Fruit fly (Drosophila melanogaster) whole organism, embryonic: Measurements from ENCODE around the gene CG5050.

Experiments used
- Aef1 ChIP-seq: fragments of 200-800 bp; sonication (Bioruptor generic); IDR thresholded peaks from 3 replicates; pipeline ENCODE4 v1.3.6; 2022; ENCODE audit warnings: missing biosample characterization, missing genetic modification characterization
- Atf-2 ChIP-seq: fragments of 200-800 bp; sonication (Bioruptor generic); optimal IDR thresholded peaks from 2 replicates; lab custom pipeline; 2016; ENCODE audit warnings: missing biosample characterization, missing genetic modification characterization
- B-H1 ChIP-seq: fragments of 200-800 bp; sonication (Bioruptor generic); IDR thresholded peaks from 3 replicates; pipeline ENCODE4 v1.3.6; 2022; ENCODE audit warnings: missing biosample characterization, missing genetic modification characterization
- BEAF-32 ChIP-seq: fragments of 200-800 bp; sonication (Bioruptor generic); optimal IDR thresholded peaks from 3 replicates; lab custom pipeline; 2017; ENCODE audit warnings: missing biosample characterization, missing genetic modification characterization, mild to moderate bottlenecking, moderate library complexity, missing genetic modification reagents
- BtbVII ChIP-seq: fragments of 200-800 bp; sonication (Bioruptor generic); optimal IDR thresholded peaks from 3 replicates; lab custom pipeline; 2017; ENCODE audit warnings: missing biosample characterization, mild to moderate bottlenecking, missing genetic modification characterization
- CG10543 ChIP-seq: fragments of 200-800 bp; sonication (Bioruptor generic); optimal IDR thresholded peaks from 3 replicates; lab custom pipeline; 2017; ENCODE audit warnings: missing biosample characterization, mild to moderate bottlenecking, missing genetic modification characterization, moderate library complexity
- CG10959 ChIP-seq: fragments of 200-800 bp; sonication (Bioruptor generic); IDR thresholded peaks from 2 replicates; pipeline ENCODE4 v1.3.6; 2022; ENCODE audit warnings: missing biosample characterization, missing genetic modification characterization
- CG11560 ChIP-seq: fragments of 200-800 bp; sonication (Bioruptor generic); IDR thresholded peaks from 3 replicates; pipeline ENCODE4 v1.3.6; 2022; ENCODE audit warnings: missing biosample characterization, missing genetic modification characterization
- CG12942 ChIP-seq: fragments of 200-800 bp; sonication (Bioruptor generic); optimal IDR thresholded peaks from 3 replicates; lab custom pipeline; 2016; ENCODE audit warnings: missing biosample characterization, missing genetic modification characterization
- CG13296 ChIP-seq: fragments of 200-800 bp; sonication (Bioruptor generic); optimal IDR thresholded peaks from 3 replicates; lab custom pipeline; 2018; ENCODE audit warnings: missing biosample characterization, mild to moderate bottlenecking, missing genetic modification characterization
- CG13624 ChIP-seq: fragments of 200-800 bp; sonication (Bioruptor generic); optimal IDR thresholded peaks from 2 replicates; lab custom pipeline; 2016; ENCODE audit warnings: missing biosample characterization, missing genetic modification characterization
- CG15269 ChIP-seq: fragments of 200-800 bp; sonication (Bioruptor generic); optimal IDR thresholded peaks from 2 replicates; lab custom pipeline; 2018; ENCODE audit warnings: missing biosample characterization, mild to moderate bottlenecking, missing genetic modification characterization, moderate library complexity
- CG17328 ChIP-seq: fragments of 200-800 bp; sonication (Bioruptor generic); IDR thresholded peaks from 2 replicates; pipeline ENCODE4 v1.3.6; 2022; ENCODE audit warnings: missing biosample characterization, missing genetic modification characterization
- CG17612 ChIP-seq: fragments of 200-800 bp; sonication (Bioruptor generic); IDR thresholded peaks from 2 replicates; pipeline ENCODE4 v1.3.6; 2022; ENCODE audit warnings: missing biosample characterization, missing genetic modification characterization
- CG4617 ChIP-seq: fragments of 200-800 bp; sonication (Bioruptor generic); optimal IDR thresholded peaks from 3 replicates; lab custom pipeline; 2016; ENCODE audit warnings: missing biosample characterization, missing genetic modification characterization, borderline replicate concordance
- CG6175 ChIP-seq: fragments of 200-800 bp; sonication (Bioruptor generic); IDR thresholded peaks from 3 replicates; pipeline ENCODE4 v1.3.6; 2022; ENCODE audit warnings: missing biosample characterization, missing genetic modification characterization
- CG6765 ChIP-seq: fragments of 200-800 bp; sonication (Bioruptor generic); optimal IDR thresholded peaks from 3 replicates; lab custom pipeline; 2017; ENCODE audit warnings: missing biosample characterization, mild to moderate bottlenecking, missing genetic modification characterization
- CG7556 ChIP-seq: fragments of 200-800 bp; sonication (Bioruptor generic); optimal IDR thresholded peaks from 2 replicates; lab custom pipeline; 2017; ENCODE audit warnings: missing biosample characterization, mild to moderate bottlenecking, missing genetic modification characterization
- CG7745 ChIP-seq: fragments of 200-800 bp; sonication (Bioruptor generic); optimal IDR thresholded peaks from 2 replicates; lab custom pipeline; 2018; ENCODE audit warnings: missing biosample characterization, mild to moderate bottlenecking, missing genetic modification characterization, moderate library complexity
- CG8359 ChIP-seq: fragments of 200-800 bp; sonication (Bioruptor generic); optimal IDR thresholded peaks from 2 replicates; lab custom pipeline; 2017; ENCODE audit warnings: missing biosample characterization, mild to moderate bottlenecking, missing genetic modification characterization, borderline replicate concordance
- CG8388 ChIP-seq: fragments of 200-800 bp; sonication (Bioruptor generic); optimal IDR thresholded peaks from 2 replicates; lab custom pipeline; 2019; ENCODE audit warnings: missing biosample characterization, mild to moderate bottlenecking, missing genetic modification characterization, moderate library complexity
- CG9876 ChIP-seq: fragments of 200-800 bp; sonication (Bioruptor generic); optimal IDR thresholded peaks from 2 replicates; lab custom pipeline; 2016; ENCODE audit warnings: missing biosample characterization, missing genetic modification characterization
- Dp ChIP-seq: fragments of 200-800 bp; sonication (Bioruptor generic); optimal IDR thresholded peaks from 2 replicates; lab custom pipeline; 2018; ENCODE audit warnings: missing biosample characterization, mild to moderate bottlenecking, missing genetic modification characterization, moderate library complexity
- Dref ChIP-seq: fragments of 200-800 bp; sonication (Bioruptor generic); IDR thresholded peaks from 2 replicates; pipeline ENCODE4 v1.3.6; 2022; ENCODE audit warnings: missing biosample characterization, missing genetic modification characterization
- Elba2 ChIP-seq: fragments of 200-800 bp; sonication (Bioruptor generic); optimal IDR thresholded peaks from 3 replicates; lab custom pipeline; 2016; ENCODE audit warnings: missing biosample characterization, missing genetic modification characterization
- Ets97D ChIP-seq: fragments of 200-800 bp; sonication (Bioruptor generic); optimal IDR thresholded peaks from 3 replicates; lab custom pipeline; 2016; ENCODE audit warnings: missing biosample characterization, missing genetic modification characterization
- Gug ChIP-seq: fragments of 200-800 bp; sonication (Bioruptor generic); IDR thresholded peaks from 4 replicates; pipeline ENCODE4 v1.3.6; 2022; ENCODE audit warnings: missing biosample characterization, missing genetic modification characterization
- Hr39 ChIP-seq: fragments of >200 bp; optimal IDR thresholded peaks from 2 replicates; lab custom pipeline; 2017
- MESR4 ChIP-seq: fragments of 200-800 bp; sonication (Bioruptor generic); optimal IDR thresholded peaks from 2 replicates; lab custom pipeline; 2018; ENCODE audit warnings: missing biosample characterization, mild to moderate bottlenecking, missing genetic modification characterization, moderate library complexity
- NC2β ChIP-seq: fragments of 200-800 bp; sonication (Bioruptor generic); optimal IDR thresholded peaks from 2 replicates; lab custom pipeline; 2016; ENCODE audit warnings: missing biosample characterization, missing genetic modification characterization
- Nf-YA ChIP-seq: fragments of 200-800 bp; sonication (Bioruptor generic); IDR thresholded peaks from 2 replicates; pipeline ENCODE4 v1.3.6; 2022; ENCODE audit warnings: missing biosample characterization, missing genetic modification characterization
- Pdp1 ChIP-seq, 2 experiments: fragments of 200-800 bp; sonication (Bioruptor generic); optimal IDR thresholded peaks; 3 replicates each; lab custom pipeline; 2016; ENCODE audit warnings: missing biosample characterization in 2 of 2, missing genetic modification characterization in 2 of 2, mild to moderate bottlenecking in 1 of 2, moderate library complexity in 1 of 2
- Ravus ChIP-seq: fragments of 200-800 bp; sonication (Bioruptor generic); IDR thresholded peaks from 2 replicates; pipeline ENCODE4 v1.3.6; 2022; ENCODE audit warnings: missing biosample characterization, missing genetic modification characterization
- Stat92E ChIP-seq, 3 experiments: fragments of >200 bp in 2 of 3; fragments of 200-800 bp in 1 of 3; sonication (Bioruptor generic) in 1 of 3; optimal IDR thresholded peaks; 2 replicates each; lab custom pipeline; 2017 to 2019; ENCODE audit warnings: missing biosample characterization in 3 of 3, missing genetic modification characterization in 3 of 3, mild to moderate bottlenecking in 1 of 3, moderate library complexity in 1 of 3
- ab ChIP-seq: fragments of 200-800 bp; sonication (Bioruptor generic); optimal IDR thresholded peaks from 2 replicates; lab custom pipeline; 2016; ENCODE audit warnings: missing biosample characterization, missing genetic modification characterization
- btn ChIP-seq: fragments of 200-800 bp; sonication (Bioruptor generic); optimal IDR thresholded peaks from 2 replicates; lab custom pipeline; 2016; ENCODE audit warnings: missing biosample characterization, missing genetic modification characterization
- fd96Cb ChIP-seq: fragments of 200-800 bp; sonication (Bioruptor generic); optimal IDR thresholded peaks from 2 replicates; lab custom pipeline; 2018; ENCODE audit warnings: missing biosample characterization, mild to moderate bottlenecking, missing genetic modification characterization, moderate library complexity
- gem ChIP-seq: fragments of 200-800 bp; sonication (Bioruptor generic); optimal IDR thresholded peaks from 2 replicates; lab custom pipeline; 2019; ENCODE audit warnings: missing biosample characterization, mild to moderate bottlenecking, missing genetic modification characterization, moderate library complexity
- gt ChIP-seq: fragments of 200-800 bp; sonication (Bioruptor generic); IDR thresholded peaks from 2 replicates; pipeline ENCODE4 v1.3.6; 2022; ENCODE audit warnings: missing biosample characterization, missing genetic modification characterization
- insv ChIP-seq, 2 experiments: fragments of 200-800 bp; sonication (Bioruptor generic); optimal IDR thresholded peaks; 3 replicates each; lab custom pipeline; 2016 to 2018; ENCODE audit warnings: missing biosample characterization in 2 of 2, missing genetic modification characterization in 2 of 2
- jing ChIP-seq: fragments of 200-800 bp; sonication (Bioruptor generic); optimal IDR thresholded peaks from 2 replicates; lab custom pipeline; 2018; ENCODE audit warnings: missing biosample characterization, mild to moderate bottlenecking, missing genetic modification characterization
- klu ChIP-seq: fragments of 200-800 bp; sonication (Bioruptor generic); IDR thresholded peaks from 2 replicates; pipeline ENCODE4 v1.3.6; 2022; ENCODE audit warnings: missing biosample characterization, missing genetic modification characterization
- kni ChIP-seq: fragments of 200-800 bp; sonication (Bioruptor generic); optimal IDR thresholded peaks from 3 replicates; lab custom pipeline; 2017; ENCODE audit warnings: mild to moderate bottlenecking, missing biosample characterization, missing genetic modification reagents, missing genetic modification characterization
- lov ChIP-seq, 2 experiments: fragments of 200-800 bp in 1 of 2; fragments of >200 bp in 1 of 2; sonication (Bioruptor generic) in 1 of 2; IDR thresholded peaks in 1 of 2; optimal IDR thresholded peaks in 1 of 2; 2 replicates in 1 of 2; 3 replicates in 1 of 2; pipeline versions ENCODE4 v1.3.6 to Lab custom; 2017 to 2022; ENCODE audit warnings: missing biosample characterization in 1 of 2, missing genetic modification characterization in 1 of 2
- p53 ChIP-seq: fragments of 200-800 bp; sonication (Bioruptor generic); optimal IDR thresholded peaks from 2 replicates; lab custom pipeline; 2016; ENCODE audit warnings: missing biosample characterization, missing genetic modification characterization
- shn ChIP-seq: fragments of 200-800 bp; sonication (Bioruptor generic); optimal IDR thresholded peaks from 3 replicates; lab custom pipeline; 2016; ENCODE audit warnings: missing biosample characterization, missing genetic modification characterization
- toy ChIP-seq: fragments of 200-800 bp; sonication (Bioruptor generic); IDR thresholded peaks from 2 replicates; pipeline ENCODE4 v1.3.6; 2022; ENCODE audit warnings: missing biosample characterization, missing genetic modification characterization
- tup ChIP-seq: fragments of 200-800 bp; sonication (Bioruptor generic); optimal IDR thresholded peaks from 2 replicates; lab custom pipeline; 2016; ENCODE audit warnings: missing biosample characterization, mild to moderate bottlenecking, missing genetic modification characterization, moderate library complexity
- usp ChIP-seq: fragments of >200 bp; optimal IDR thresholded peaks from 2 replicates; lab custom pipeline; 2017; ENCODE audit warnings: missing biosample characterization, missing genetic modification characterization
- yki ChIP-seq: fragments of >200 bp; optimal IDR thresholded peaks from 3 replicates; lab custom pipeline; 2018
- zfh1 ChIP-seq: fragments of 200-800 bp; sonication (Bioruptor generic); IDR thresholded peaks from 3 replicates; pipeline ENCODE4 v1.3.6; 2022; ENCODE audit warnings: missing biosample characterization, missing genetic modification characterization

Gene CG5050

DNA sequence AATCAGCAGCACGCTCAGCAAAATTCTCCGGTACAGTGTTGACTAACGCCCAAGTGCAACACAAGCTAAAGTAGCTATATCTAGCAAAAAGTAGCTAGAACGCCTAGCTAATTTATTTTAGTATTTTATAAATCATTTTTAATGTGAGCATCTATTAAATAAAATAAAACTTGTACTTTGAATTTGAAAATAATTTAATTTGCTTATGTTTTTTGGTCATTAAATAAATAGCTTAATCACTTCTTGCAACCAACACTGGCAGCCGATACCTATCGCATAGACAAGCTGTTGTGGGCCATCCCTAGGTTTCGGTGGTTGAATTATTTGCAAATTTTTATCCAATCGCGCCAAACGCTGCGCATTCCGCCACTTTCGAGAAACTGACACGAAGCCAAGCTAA, 42.4 kb upstream of the CG5050 start, which contains the start of the genes Polr2J and CG15141 (continued):
- TF ChIP-seq p53 (GFP tag; lab: Kevin White, UChicago) (no peak), tup (GFP tag; lab: Kevin White, UChicago) (peak; percentile 57), B-H1 (GFP tag; lab: Robert Waterston, UW) (peak; percentile 72; the same call in 2 of the 3 replicates), CG11560 (tag; lab: Robert Waterston, UW) (no peak), Gug (GFP tag; lab: Robert Waterston, UW) (peak; percentile 83; the same call in 3 of the 4 replicates), gem (tag; lab: Kevin White, UChicago) (peak; percentile 94), fd96Cb (tag; lab: Kevin White, UChicago) (peak; percentile 81), CG6765 (GFP tag; lab: Kevin White, UChicago) (peak; percentile 45), insv (GFP tag; optimal IDR thresholded peaks at IDR 0.05; lab: Kevin White, UChicago) (peak in 1 of 2 experiments; percentile 49), Dp (GFP tag; lab: Kevin White, UChicago) (peak; percentile 45), btn (GFP tag; lab: Kevin White, UChicago) (peak; percentile 44), yki (lab: Kevin White, UChicago) (no peak), CG15269 (no peak), BtbVII (GFP tag; lab: Kevin White, UChicago) (peak; percentile 17), MESR4 (GFP tag; lab: Kevin White, UChicago) (peak; percentile 23), gt (peak; percentile 67; the same call in 1 of the 2 replicates), CG7556 (GFP tag; lab: Kevin White, UChicago) (no peak), zfh1 (GFP tag; lab: Robert Waterston, UW) (peak; percentile 84), CG17328 (peak; percentile 75), Ravus (GFP tag; lab: Robert Waterston, UW) (peak; percentile 65), CG8359 (GFP tag; lab: Kevin White, UChicago) (peak; percentile 57), usp (GFP tag; lab: Kevin White, UChicago) (no peak), toy (GFP tag; lab: Robert Waterston, UW) (no peak), Elba2 (GFP tag; lab: Kevin White, UChicago) (peak; percentile 66), kni (no peak), Hr39 (no peak), CG17612 (peak; percentile 50; the same call in 1 of the 2 replicates), CG13296 (GFP tag; lab: Kevin White, UChicago) (peak; percentile 73), CG7745 (tag; lab: Kevin White, UChicago) (no peak), CG9876 (GFP tag; lab: Kevin White, UChicago) (peak; percentile 41), Ets97D (peak; percentile 69), Dref (GFP tag; lab: Robert Waterston, UW) (no peak), BEAF-32 (peak; percentile 95), CG6175 (peak; percentile 71; the same call in 2 of the 3 replicates), shn (peak; percentile 73), Pdp1 (GFP tag; optimal IDR thresholded peaks at IDR 0.05; lab: Kevin White, UChicago) (peak in 1 of 2 experiments; percentile 75), CG10543 (GFP tag; lab: Kevin White, UChicago) (no peak), CG13624 (GFP tag; lab: Kevin White, UChicago) (peak; percentile 78), CG4617 (GFP tag; lab: Kevin White, UChicago) (peak; percentile 89), NC2β (GFP tag; lab: Kevin White, UChicago) (peak; percentile 54), Atf-2 (GFP tag; lab: Kevin White, UChicago) (peak; percentile 55), lov (optimal IDR thresholded peaks at IDR 0.05; lab: Kevin White, UChicago) (no peak), lov (GFP tag; IDR thresholded peaks at IDR 0.05; lab: Robert Waterston, UW) (0 out of 3 replicates have a peak, but pooled peaks have one; percentile 63), Nf-YA (GFP tag; lab: Robert Waterston, UW) (no peak; the same call in 1 of the 2 replicates), Aef1 (GFP tag; lab: Robert Waterston, UW) (peak; percentile 91), CG10959 (peak; percentile 52; the same call in 1 of the 2 replicates), jing (peak; percentile 49), klu (GFP tag; lab: Robert Waterston, UW) (peak; percentile 88), Stat92E (GFP tag; optimal IDR thresholded peaks at IDR 0.05; lab: Kevin White, UChicago) (no peak), ab (GFP tag; lab: Kevin White, UChicago) (no peak), CG8388 (peak; percentile 77), CG12942 (GFP tag; lab: Kevin White, UChicago) (peak; percentile 84)
